Fruit fly (Drosophila melanogaster) whole organism, prepupa: Measurements from ENCODE around the gene CG5910.

ENCODE experiments used
- CG6854 ChIP-seq: fragments of 200-800 bp; sonication (Bioruptor generic); optimal IDR thresholded peaks from 2 replicates; lab custom pipeline; 2017; ENCODE audit warnings: missing biosample characterization, mild to moderate bottlenecking, missing genetic modification characterization
- Hr4 ChIP-seq: fragments of 200-800 bp; sonication (Bioruptor generic); optimal IDR thresholded peaks from 3 replicates; lab custom pipeline; 2016; ENCODE audit warnings: missing biosample characterization, missing genetic modification characterization
- Met ChIP-seq: fragments of 200-800 bp; sonication (Bioruptor generic); optimal IDR thresholded peaks from 3 replicates; lab custom pipeline; 2016; ENCODE audit warnings: missing biosample characterization, missing genetic modification characterization
- ss ChIP-seq, 2 experiments: fragments of 200-800 bp; sonication (Bioruptor generic); optimal IDR thresholded peaks; 2 replicates in 1 of 2; 3 replicates in 1 of 2; lab custom pipeline; 2017 to 2018; ENCODE audit warnings: mild to moderate bottlenecking in 2 of 2, missing biosample characterization in 2 of 2, missing genetic modification characterization in 2 of 2, moderate library complexity in 1 of 2

DNA sequence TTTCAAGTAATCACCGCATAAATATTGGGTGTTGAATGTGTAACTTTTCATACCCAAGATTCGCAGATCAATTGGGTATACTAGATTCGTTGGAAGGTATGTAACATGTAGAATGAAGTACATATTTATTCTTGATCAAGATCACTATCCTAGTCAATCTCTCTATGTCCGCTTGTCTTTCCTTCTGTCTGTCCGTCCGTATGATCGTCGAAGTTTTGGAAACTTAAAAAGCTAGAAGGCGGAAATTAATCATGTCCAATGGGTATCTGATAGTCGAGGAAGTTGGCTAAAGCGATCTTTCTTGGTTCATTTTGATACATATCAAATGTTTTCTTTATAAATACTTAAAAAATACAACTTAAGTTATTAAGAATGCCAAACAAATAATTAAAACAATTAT, 45.4 kb downstream of the CG5910 start:
- TF ChIP-seq ss (GFP tag; optimal IDR thresholded peaks at IDR 0.05; lab: Kevin White, UChicago): no peak
- TF ChIP-seq Met: no peak
- TF ChIP-seq CG6854 (GFP tag; lab: Kevin White, UChicago): no peak
- no peak for TF ChIP-seq Hr4
